Worm (Caenorhabditis elegans) whole organism, early embryonic: ENCODE results near the gene cisd-3.2.

Experiments used
- ama-1 ChIP-seq: fragments of 150-350 bp; optimal IDR thresholded peaks from 2 replicates; lab custom pipeline; 2014
- hmbx-1 ChIP-seq: sonication (generic microtip); optimal IDR thresholded peaks from 2 replicates; lab custom pipeline; 2016; ENCODE audit warnings: mild to moderate bottlenecking, missing genetic modification characterization, missing compliant biosample characterization
- hmg-4 ChIP-seq: fragments of 200-800 bp; sonication (Bioruptor generic); optimal IDR thresholded peaks from 2 replicates; lab custom pipeline; 2018; ENCODE audit warnings: mild to moderate bottlenecking, missing genetic modification characterization, missing compliant biosample characterization
- hnd-1 ChIP-seq: sonication (generic microtip); optimal IDR thresholded peaks from 2 replicates; lab custom pipeline; 2016; ENCODE audit warnings: missing genetic modification characterization, missing compliant biosample characterization
- tbx-11 ChIP-seq: fragments of 200-800 bp; sonication (Bioruptor generic); IDR thresholded peaks from 2 replicates; pipeline ENCODE4 v1.3.6; 2022; ENCODE audit warnings: missing genetic modification characterization, missing compliant biosample characterization

- no peak for TF ChIP-seq ama-1 (lab: Kevin White, UChicago)
- no peak for TF ChIP-seq hnd-1 (tag; lab: Kevin White, UChicago)
- no peak for TF ChIP-seq hmg-4 (GFP tag; lab: Kevin White, UChicago)
- no peak for TF ChIP-seq hmbx-1 (tag; lab: Kevin White, UChicago)
- no peak for TF ChIP-seq tbx-11
Observed at ce11 chrIII:1591681-1592080, 51.4 kb downstream of the cisd-3.2 start.
